Worm (Caenorhabditis elegans): ENCODE measurements around the gene K06A9.1.

Gene K06A9.1

ce11 chrX:1603027-1603426, 55.7 kb downstream of the K06A9.1 start:
- no peak for TF ChIP-seq aly-1 (tag; optimal IDR thresholded peaks at IDR 0.05)
- TF ChIP-seq hnd-1 (tag; optimal IDR thresholded peaks at IDR 0.05), result no peak
- TF ChIP-seq sea-1 (GFP tag; conservative IDR thresholded peaks at IDR 0.05), result no peak
- no peak for TF ChIP-seq tra-4 (tag; optimal IDR thresholded peaks at IDR 0.05)
- no peak for TF ChIP-seq tbx-37 (GFP tag; conservative IDR thresholded peaks at IDR 0.05)
- 0 out of 2 replicates have a peak, but pooled peaks have one; percentile 18 for TF ChIP-seq pes-1 (GFP tag; IDR thresholded peaks at IDR 0.05)

DNA sequence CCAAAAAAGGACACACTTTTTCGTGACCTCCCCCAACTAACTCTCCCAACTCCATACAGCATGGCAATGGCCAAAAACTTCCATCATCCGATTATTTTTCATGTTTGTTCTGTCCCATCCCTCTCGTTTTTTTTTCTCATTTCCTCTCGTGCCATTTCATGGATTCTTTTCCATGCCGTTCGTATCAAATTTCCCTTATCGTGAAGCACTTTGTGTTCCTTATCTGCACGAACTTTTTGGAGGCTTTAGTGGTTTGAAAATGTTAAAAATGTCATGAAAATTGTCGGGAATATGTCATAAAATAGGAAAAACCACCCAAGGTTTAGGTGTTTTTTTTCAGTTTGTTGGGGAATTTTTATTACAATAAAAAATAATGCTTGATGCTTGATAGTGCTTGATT, 56.4 kb downstream of the K06A9.1 start:
- TF ChIP-seq tra-4 (tag; optimal IDR thresholded peaks at IDR 0.05) (no peak), B0310.2 (tag; optimal IDR thresholded peaks at IDR 0.05) (no peak), hmg-4 (GFP tag; optimal IDR thresholded peaks at IDR 0.05) (no peak), ets-7 (tag; optimal IDR thresholded peaks at IDR 0.05) (no peak), ceh-36 (tag; optimal IDR thresholded peaks at IDR 0.05) (no peak), pes-1 (GFP tag; IDR thresholded peaks at IDR 0.05) (no peak), hnd-1 (tag; optimal IDR thresholded peaks at IDR 0.05) (no peak), F13C5.2 (tag; optimal IDR thresholded peaks at IDR 0.05) (no peak), tbx-37 (GFP tag; conservative IDR thresholded peaks at IDR 0.05) (no peak), scrt-1 (GFP tag; IDR thresholded peaks at IDR 0.05) (no peak), ceh-13 (GFP tag; optimal IDR thresholded peaks at IDR 0.05) (no peak), ama-1 (optimal IDR thresholded peaks at IDR 0.05) (no peak), hmbx-1 (tag; optimal IDR thresholded peaks at IDR 0.05) (no peak), sea-1 (GFP tag; conservative IDR thresholded peaks at IDR 0.05) (no peak), tbx-11 (GFP tag; IDR thresholded peaks at IDR 0.05) (no peak)

- no peak for TF ChIP-seq F13C5.2 (tag; optimal IDR thresholded peaks at IDR 0.05)
Measured at ce11 chrX:1604606-1605005, 57.3 kb downstream of the K06A9.1 start, which contains the start of gene H11E01.3. Gene H11E01.3, plus strand, starts transcription at chrX:1604906.
